Fruit fly (Drosophila melanogaster) whole organism, prepupa: Measurements from ENCODE around the gene cbt.

ENCODE experiments used
- Hr39 ChIP-seq: fragments of 200-800 bp; sonication (Bioruptor generic); optimal IDR thresholded peaks from 2 replicates; lab custom pipeline; 2016; ENCODE audit warnings: missing biosample characterization, missing genetic modification characterization
- achi ChIP-seq: fragments of 200-800 bp; sonication (Bioruptor generic); optimal IDR thresholded peaks from 3 replicates; lab custom pipeline; 2016; ENCODE audit warnings: missing biosample characterization, missing genetic modification characterization
- fd85E ChIP-seq: fragments of 200-800 bp; sonication (Bioruptor generic); optimal IDR thresholded peaks from 3 replicates; lab custom pipeline; 2016; ENCODE audit warnings: missing biosample characterization, missing genetic modification characterization
- spab ChIP-seq: fragments of 200-800 bp; sonication (Bioruptor generic); optimal IDR thresholded peaks from 2 replicates; lab custom pipeline; 2017; ENCODE audit warnings: missing biosample characterization, mild to moderate bottlenecking, missing genetic modification characterization, missing genetic modification reagents

DNA sequence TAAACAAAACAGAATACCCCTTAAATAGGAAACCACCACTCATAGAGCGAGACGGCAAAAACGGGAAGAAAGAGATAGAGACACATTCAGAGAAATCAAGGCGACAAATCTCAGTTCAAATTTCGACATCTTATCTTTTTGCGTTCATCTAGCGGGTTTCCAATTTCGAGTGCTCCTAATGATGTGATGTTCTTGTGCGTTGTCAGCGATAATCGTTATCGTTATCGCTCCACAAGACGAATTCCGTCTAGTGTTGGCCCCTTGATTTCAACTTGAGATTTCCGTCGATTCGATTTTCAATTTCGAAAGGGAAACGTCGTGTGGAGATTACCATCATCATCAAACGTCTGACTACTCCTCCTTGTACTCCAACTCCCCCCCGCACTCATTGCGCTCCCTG, 16.9 kb upstream of the cbt start:
- TF ChIP-seq spab (GFP tag; lab: Kevin White, UChicago) = no peak
- TF ChIP-seq fd85E (GFP tag; lab: Kevin White, UChicago) = no peak
- TF ChIP-seq achi (GFP tag; lab: Kevin White, UChicago) = no peak
- no peak for TF ChIP-seq Hr39 (GFP tag; lab: Kevin White, UChicago)
